Worm (Caenorhabditis elegans) whole organism, early embryonic: Measurements from ENCODE around the gene srh-95.

Experiments used
- F13C5.2 ChIP-seq: sonication (generic microtip); optimal IDR thresholded peaks from 2 replicates; lab custom pipeline; 2017; ENCODE audit warnings: mild to moderate bottlenecking, missing genetic modification characterization, inconsistent platforms, missing compliant biosample characterization
- aly-1 ChIP-seq: sonication (generic microtip); optimal IDR thresholded peaks from 2 replicates; lab custom pipeline; 2016; ENCODE audit warnings: missing genetic modification characterization, missing compliant biosample characterization
- ama-1 ChIP-seq: fragments of 150-350 bp; optimal IDR thresholded peaks from 2 replicates; lab custom pipeline; 2014
- ceh-13 ChIP-seq: fragments of 200-800 bp; sonication (Bioruptor generic); optimal IDR thresholded peaks from 2 replicates; lab custom pipeline; 2018; ENCODE audit warnings: mild to moderate bottlenecking, missing genetic modification characterization, missing compliant biosample characterization
- ceh-36 ChIP-seq: sonication (generic microtip); optimal IDR thresholded peaks from 2 replicates; lab custom pipeline; 2016; ENCODE audit warnings: missing genetic modification characterization, inconsistent platforms, missing compliant biosample characterization
- flt-1 ChIP-seq: fragments of 200-800 bp; sonication (Bioruptor generic); IDR thresholded peaks from 2 replicates; pipeline ENCODE4 v1.3.6; 2022; ENCODE audit warnings: missing genetic modification characterization, missing compliant biosample characterization
- hmg-4 ChIP-seq: fragments of 200-800 bp; sonication (Bioruptor generic); optimal IDR thresholded peaks from 2 replicates; lab custom pipeline; 2018; ENCODE audit warnings: mild to moderate bottlenecking, missing genetic modification characterization, missing compliant biosample characterization
- pes-1 ChIP-seq: fragments of 200-800 bp; sonication (Bioruptor generic); IDR thresholded peaks from 2 replicates; pipeline ENCODE4 v1.3.6; 2022; ENCODE audit warnings: missing genetic modification reagents, missing genetic modification characterization, missing compliant biosample characterization
- scrt-1 ChIP-seq: fragments of 200-800 bp; sonication (Bioruptor generic); IDR thresholded peaks from 2 replicates; pipeline ENCODE4 v1.3.6; 2022; ENCODE audit warnings: missing genetic modification characterization, missing compliant biosample characterization
- sea-1 ChIP-seq: fragments of 200-800 bp; sonication (Bioruptor generic); conservative IDR thresholded peaks from 2 replicates; pipeline ENCODE4 v1.3.6; 2022; ENCODE audit warnings: missing genetic modification characterization, missing compliant biosample characterization
- tbx-11 ChIP-seq: fragments of 200-800 bp; sonication (Bioruptor generic); IDR thresholded peaks from 2 replicates; pipeline ENCODE4 v1.3.6; 2022; ENCODE audit warnings: missing genetic modification characterization, missing compliant biosample characterization
- tra-4 ChIP-seq: sonication (generic microtip); optimal IDR thresholded peaks from 2 replicates; lab custom pipeline; 2017; ENCODE audit warnings: missing genetic modification characterization, missing compliant biosample characterization

DNA sequence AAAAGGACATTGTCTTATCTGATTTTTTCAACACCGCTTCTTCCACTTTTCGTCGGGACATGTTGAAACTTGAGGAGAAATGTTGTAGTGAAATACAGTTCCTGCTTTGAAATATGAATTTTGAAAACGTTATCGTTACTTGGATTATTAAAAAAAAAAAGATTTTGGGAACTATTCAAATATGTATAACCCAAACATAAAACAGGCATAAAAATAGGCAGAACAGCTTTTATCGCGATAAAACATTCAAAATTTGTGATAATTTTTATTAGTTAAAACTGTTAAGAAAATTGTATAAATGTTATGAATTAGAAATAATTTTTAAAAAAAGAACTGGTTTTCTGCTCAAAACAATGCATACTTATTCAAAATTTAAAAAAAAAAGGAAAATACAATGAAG, 9.7 kb downstream of the srh-95 start, which contains the start of gene bgnt-1.3:
- TF ChIP-seq flt-1 (GFP tag; lab: Robert Waterston, UW) (no peak), ama-1 (no peak), pes-1 (GFP tag; lab: Robert Waterston, UW) (no peak), aly-1 (tag; lab: Kevin White, UChicago) (no peak), scrt-1 (no peak), tbx-11 (GFP tag; lab: Robert Waterston, UW) (no peak), ceh-13 (GFP tag; lab: Kevin White, UChicago) (no peak), hmg-4 (GFP tag; lab: Kevin White, UChicago) (no peak), sea-1 (no peak), ceh-36 (no peak), tra-4 (tag; lab: Kevin White, UChicago) (no peak), F13C5.2 (tag; lab: Kevin White, UChicago) (no peak)
